Worm (Caenorhabditis elegans) whole organism, early embryonic: ENCODE measurements around the gene sdz-13.

ENCODE experiments used
- B0310.2 ChIP-seq: sonication (generic microtip); optimal IDR thresholded peaks from 2 replicates; lab custom pipeline; 2016; ENCODE audit warnings: mild to moderate bottlenecking, missing genetic modification characterization, missing compliant biosample characterization
- F13C5.2 ChIP-seq: sonication (generic microtip); optimal IDR thresholded peaks from 2 replicates; lab custom pipeline; 2017; ENCODE audit warnings: mild to moderate bottlenecking, missing genetic modification characterization, inconsistent platforms, missing compliant biosample characterization
- aly-1 ChIP-seq: sonication (generic microtip); optimal IDR thresholded peaks from 2 replicates; lab custom pipeline; 2016; ENCODE audit warnings: missing genetic modification characterization, missing compliant biosample characterization
- ama-1 ChIP-seq: fragments of 150-350 bp; optimal IDR thresholded peaks from 2 replicates; lab custom pipeline; 2014
- ceh-13 ChIP-seq: fragments of 200-800 bp; sonication (Bioruptor generic); optimal IDR thresholded peaks from 2 replicates; lab custom pipeline; 2018; ENCODE audit warnings: mild to moderate bottlenecking, missing genetic modification characterization, missing compliant biosample characterization
- ceh-36 ChIP-seq: sonication (generic microtip); optimal IDR thresholded peaks from 2 replicates; lab custom pipeline; 2016; ENCODE audit warnings: missing genetic modification characterization, inconsistent platforms, missing compliant biosample characterization
- ets-7 ChIP-seq: sonication (generic microtip); optimal IDR thresholded peaks from 2 replicates; lab custom pipeline; 2016; ENCODE audit warnings: missing genotype, missing genetic modification characterization, missing compliant biosample characterization
- flt-1 ChIP-seq: fragments of 200-800 bp; sonication (Bioruptor generic); IDR thresholded peaks from 2 replicates; pipeline ENCODE4 v1.3.6; 2022; ENCODE audit warnings: missing genetic modification characterization, missing compliant biosample characterization
- hmbx-1 ChIP-seq: sonication (generic microtip); optimal IDR thresholded peaks from 2 replicates; lab custom pipeline; 2016; ENCODE audit warnings: mild to moderate bottlenecking, missing genetic modification characterization, missing compliant biosample characterization
- hmg-4 ChIP-seq: fragments of 200-800 bp; sonication (Bioruptor generic); optimal IDR thresholded peaks from 2 replicates; lab custom pipeline; 2018; ENCODE audit warnings: mild to moderate bottlenecking, missing genetic modification characterization, missing compliant biosample characterization
- hnd-1 ChIP-seq: sonication (generic microtip); optimal IDR thresholded peaks from 2 replicates; lab custom pipeline; 2016; ENCODE audit warnings: missing genetic modification characterization, missing compliant biosample characterization
- pes-1 ChIP-seq: fragments of 200-800 bp; sonication (Bioruptor generic); IDR thresholded peaks from 2 replicates; pipeline ENCODE4 v1.3.6; 2022; ENCODE audit warnings: missing genetic modification reagents, missing genetic modification characterization, missing compliant biosample characterization
- scrt-1 ChIP-seq: fragments of 200-800 bp; sonication (Bioruptor generic); IDR thresholded peaks from 2 replicates; pipeline ENCODE4 v1.3.6; 2022; ENCODE audit warnings: missing genetic modification characterization, missing compliant biosample characterization
- sea-1 ChIP-seq: fragments of 200-800 bp; sonication (Bioruptor generic); conservative IDR thresholded peaks from 2 replicates; pipeline ENCODE4 v1.3.6; 2022; ENCODE audit warnings: missing genetic modification characterization, missing compliant biosample characterization
- tbx-11 ChIP-seq: fragments of 200-800 bp; sonication (Bioruptor generic); IDR thresholded peaks from 2 replicates; pipeline ENCODE4 v1.3.6; 2022; ENCODE audit warnings: missing genetic modification characterization, missing compliant biosample characterization
- tbx-37 ChIP-seq: fragments of 200-800 bp; sonication (Bioruptor generic); conservative IDR thresholded peaks from 2 replicates; pipeline ENCODE4 v1.3.6; 2022; ENCODE audit warnings: missing genetic modification reagents, missing genetic modification characterization, missing compliant biosample characterization
- tra-4 ChIP-seq: sonication (generic microtip); optimal IDR thresholded peaks from 2 replicates; lab custom pipeline; 2017; ENCODE audit warnings: missing genetic modification characterization, missing compliant biosample characterization

The sdz-13 gene

ce11 chrIV:10904282-10904681 is 24.8 kb upstream of the sdz-13 start, which contains the start of gene ZK596.3:
Gene ZK596.3, minus strand, starts transcription at chrIV:10904382.
- no peak for TF ChIP-seq sea-1 (GFP tag; lab: Robert Waterston, UW)
- TF ChIP-seq pes-1 (GFP tag; lab: Robert Waterston, UW), result no peak
- no peak for TF ChIP-seq hmg-4 (GFP tag; lab: Kevin White, UChicago)
- TF ChIP-seq scrt-1 (GFP tag; lab: Robert Waterston, UW), result no peak
- TF ChIP-seq tbx-37 (GFP tag; lab: Robert Waterston, UW), result no peak
- no peak for TF ChIP-seq ama-1 (lab: Kevin White, UChicago)
- TF ChIP-seq tbx-11 (GFP tag; lab: Robert Waterston, UW), result no peak
- no peak for TF ChIP-seq hnd-1 (tag; lab: Kevin White, UChicago)
- TF ChIP-seq tra-4 (tag; lab: Kevin White, UChicago), result no peak
- TF ChIP-seq B0310.2 (tag; lab: Kevin White, UChicago), result no peak
- TF ChIP-seq flt-1 (GFP tag; lab: Robert Waterston, UW), result no peak
- no peak for TF ChIP-seq ceh-13 (GFP tag; lab: Kevin White, UChicago)
- no peak for TF ChIP-seq ets-7 (tag; lab: Kevin White, UChicago)
- no peak for TF ChIP-seq aly-1

ce11 chrIV:10902476-10902875 is 23.0 kb upstream of the sdz-13 start:
- TF ChIP-seq hmg-4 (GFP tag; lab: Kevin White, UChicago) (no peak), ceh-13 (GFP tag; lab: Kevin White, UChicago) (no peak), tbx-11 (GFP tag; lab: Robert Waterston, UW) (no peak), pes-1 (GFP tag; lab: Robert Waterston, UW) (no peak), aly-1 (no peak), tra-4 (tag; lab: Kevin White, UChicago) (no peak), flt-1 (GFP tag; lab: Robert Waterston, UW) (no peak), F13C5.2 (no peak), hmbx-1 (tag; lab: Kevin White, UChicago) (no peak), ceh-36 (tag; lab: Kevin White, UChicago) (no peak), ama-1 (lab: Kevin White, UChicago) (no peak), ets-7 (tag; lab: Kevin White, UChicago) (no peak), scrt-1 (GFP tag; lab: Robert Waterston, UW) (no peak), B0310.2 (tag; lab: Kevin White, UChicago) (no peak), sea-1 (GFP tag; lab: Robert Waterston, UW) (no peak), hnd-1 (tag; lab: Kevin White, UChicago) (no peak), tbx-37 (GFP tag; lab: Robert Waterston, UW) (no peak)

- TF ChIP-seq pes-1 (GFP tag; lab: Robert Waterston, UW), result no peak
- TF ChIP-seq tbx-11 (GFP tag; lab: Robert Waterston, UW), result no peak
- TF ChIP-seq aly-1, result no peak
Measured at ce11 chrIV:10900083-10900482, 20.6 kb upstream of the sdz-13 start, which contains the start of gene srlf-30. Gene srlf-30, plus strand, starts transcription at chrIV:10900383.

DNA sequence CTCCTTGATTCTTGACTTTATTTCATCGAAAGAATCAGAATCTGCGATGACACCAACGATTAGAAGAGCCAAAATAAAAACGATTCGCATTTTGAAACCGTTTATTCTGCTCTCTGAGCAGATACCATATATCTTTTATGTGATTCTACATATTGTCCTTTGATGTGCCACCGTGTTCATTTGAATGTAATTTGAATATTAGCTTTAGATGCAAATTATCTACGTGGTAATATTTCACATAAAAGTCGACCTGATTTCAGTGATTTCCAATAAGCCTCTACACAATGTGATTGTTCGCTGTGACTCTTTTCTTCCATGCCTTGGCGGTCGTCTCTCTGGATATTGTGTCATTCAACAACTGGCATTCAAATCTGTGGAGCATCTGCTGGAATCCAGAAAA is 19.6 kb upstream of the sdz-13 start, which contains the start of the genes F13E9.9 and F13E9.19:
TSS of gene F13E9.9 (minus strand) at position 101 of the 400 bp plus-strand sequence.
TSS of gene F13E9.19 (plus strand) at position 316 of the 400 bp plus-strand sequence.
- no peak for TF ChIP-seq F13C5.2
- TF ChIP-seq tbx-37 (GFP tag; lab: Robert Waterston, UW), result no peak
- TF ChIP-seq aly-1, result no peak
- TF ChIP-seq hmg-4 (GFP tag; lab: Kevin White, UChicago), result no peak
- no peak for TF ChIP-seq hmbx-1 (tag; lab: Kevin White, UChicago)
- no peak for TF ChIP-seq tra-4 (tag; lab: Kevin White, UChicago)
- TF ChIP-seq pes-1 (GFP tag; lab: Robert Waterston, UW), result no peak
- TF ChIP-seq ets-7 (tag; lab: Kevin White, UChicago), result no peak
- TF ChIP-seq ama-1 (lab: Kevin White, UChicago), result no peak
- TF ChIP-seq tbx-11 (GFP tag; lab: Robert Waterston, UW), result no peak
- TF ChIP-seq B0310.2 (tag; lab: Kevin White, UChicago), result no peak
- TF ChIP-seq ceh-13 (GFP tag; lab: Kevin White, UChicago), result no peak
- TF ChIP-seq flt-1 (GFP tag; lab: Robert Waterston, UW), result no peak
- TF ChIP-seq sea-1 (GFP tag; lab: Robert Waterston, UW), result no peak

DNA sequence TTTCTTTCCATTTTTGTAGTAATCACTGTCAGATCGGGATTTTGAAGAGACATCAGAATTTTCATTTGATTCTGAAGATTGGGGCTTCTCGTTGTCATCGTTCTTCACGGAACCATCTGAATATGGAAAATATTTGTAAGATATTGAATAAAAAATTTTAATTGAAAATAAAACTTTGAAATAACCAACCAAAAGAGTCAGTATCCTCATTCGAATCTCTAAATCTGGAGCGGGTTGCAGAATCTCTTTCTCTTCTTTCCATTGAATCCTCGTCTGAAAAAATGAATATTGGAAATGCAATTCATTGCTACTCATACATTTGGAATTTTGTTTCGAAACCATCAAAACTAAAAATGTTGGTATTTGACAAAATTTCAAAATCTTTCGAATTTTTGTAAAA is 18.7 kb upstream of the sdz-13 start:
- TF ChIP-seq F13C5.2, result no peak
- TF ChIP-seq ceh-36 (tag; lab: Kevin White, UChicago), result no peak
- no peak for TF ChIP-seq ceh-13 (GFP tag; lab: Kevin White, UChicago)
- no peak for TF ChIP-seq ama-1 (lab: Kevin White, UChicago)
- TF ChIP-seq hnd-1 (tag; lab: Kevin White, UChicago), result no peak

DNA sequence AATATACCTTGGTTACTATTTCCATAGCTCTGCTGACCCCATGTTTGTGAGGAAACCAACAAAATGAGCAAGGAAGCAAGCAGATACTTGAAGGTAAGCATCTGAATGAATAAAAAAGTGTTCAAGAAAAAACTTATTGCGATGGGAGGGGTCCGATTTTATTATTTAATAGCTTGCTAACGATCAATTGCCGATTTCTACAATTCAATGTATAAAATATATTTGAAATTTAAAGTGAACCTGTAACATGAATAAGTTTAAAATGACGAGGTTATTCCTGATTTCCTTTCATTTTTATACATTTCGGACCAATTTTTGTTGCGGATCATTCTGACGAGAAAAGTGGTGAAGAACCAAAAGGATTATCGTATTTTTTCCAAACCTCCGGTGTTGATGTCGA is 17.1 kb upstream of the sdz-13 start, which contains the start of gene srlf-13:
TSS of gene srlf-13 (minus strand) at position 101 of the 400 bp plus-strand sequence.
- TF ChIP-seq tbx-11 (GFP tag; lab: Robert Waterston, UW) (no peak), pes-1 (GFP tag; lab: Robert Waterston, UW) (no peak), F13C5.2 (no peak), sea-1 (GFP tag; lab: Robert Waterston, UW) (no peak)

DNA sequence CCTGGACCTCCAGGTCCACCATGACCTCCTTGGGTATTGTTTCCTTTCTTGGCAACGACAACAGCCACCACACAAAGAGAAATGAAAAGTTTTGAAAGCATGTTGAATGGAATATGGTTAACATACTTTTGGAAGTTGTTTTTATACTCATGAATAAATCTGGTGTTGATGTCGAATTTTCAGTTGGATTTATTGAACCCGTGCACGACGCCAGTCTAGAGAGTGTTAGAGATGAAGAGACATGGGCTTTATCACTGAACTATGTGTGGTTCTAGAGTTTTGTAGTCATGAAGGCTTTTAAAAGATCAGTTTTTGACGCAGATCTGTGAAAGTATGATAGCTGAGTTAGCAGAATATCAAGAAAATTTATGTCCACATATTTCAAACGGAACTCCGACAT is 14.8 kb upstream of the sdz-13 start, which contains the start of gene srlf-14:
TSS of gene srlf-14 (minus strand) at position 101 of the 400 bp plus-strand sequence.
- TF ChIP-seq sea-1 (GFP tag; lab: Robert Waterston, UW), result no peak
- no peak for TF ChIP-seq ets-7 (tag; lab: Kevin White, UChicago)
- no peak for TF ChIP-seq scrt-1 (GFP tag; lab: Robert Waterston, UW)
- no peak for TF ChIP-seq ama-1 (lab: Kevin White, UChicago)
- no peak for TF ChIP-seq tbx-37 (GFP tag; lab: Robert Waterston, UW)
- TF ChIP-seq hmbx-1 (tag; lab: Kevin White, UChicago), result no peak
- no peak for TF ChIP-seq tra-4 (tag; lab: Kevin White, UChicago)
- no peak for TF ChIP-seq tbx-11 (GFP tag; lab: Robert Waterston, UW)
- no peak for TF ChIP-seq hnd-1 (tag; lab: Kevin White, UChicago)
- no peak for TF ChIP-seq hmg-4 (GFP tag; lab: Kevin White, UChicago)
- no peak for TF ChIP-seq flt-1 (GFP tag; lab: Robert Waterston, UW)
- TF ChIP-seq F13C5.2, result no peak
- no peak for TF ChIP-seq aly-1
- no peak for TF ChIP-seq pes-1 (GFP tag; lab: Robert Waterston, UW)
- TF ChIP-seq ceh-36 (tag; lab: Kevin White, UChicago), result no peak
- TF ChIP-seq B0310.2 (tag; lab: Kevin White, UChicago), result no peak
- TF ChIP-seq ceh-13 (GFP tag; lab: Kevin White, UChicago), result no peak
